Worm (Caenorhabditis elegans) whole organism, early embryonic: ENCODE data around the gene Y94A7B.11.

Experiments used
- B0310.2 ChIP-seq: sonication (generic microtip); optimal IDR thresholded peaks from 2 replicates; lab custom pipeline; 2016; ENCODE audit warnings: mild to moderate bottlenecking, missing genetic modification characterization, missing compliant biosample characterization
- F13C5.2 ChIP-seq: sonication (generic microtip); optimal IDR thresholded peaks from 2 replicates; lab custom pipeline; 2017; ENCODE audit warnings: mild to moderate bottlenecking, missing genetic modification characterization, inconsistent platforms, missing compliant biosample characterization
- aly-1 ChIP-seq: sonication (generic microtip); optimal IDR thresholded peaks from 2 replicates; lab custom pipeline; 2016; ENCODE audit warnings: missing genetic modification characterization, missing compliant biosample characterization
- ama-1 ChIP-seq: fragments of 150-350 bp; optimal IDR thresholded peaks from 2 replicates; lab custom pipeline; 2014
- ceh-36 ChIP-seq: sonication (generic microtip); optimal IDR thresholded peaks from 2 replicates; lab custom pipeline; 2016; ENCODE audit warnings: missing genetic modification characterization, inconsistent platforms, missing compliant biosample characterization
- ets-7 ChIP-seq: sonication (generic microtip); optimal IDR thresholded peaks from 2 replicates; lab custom pipeline; 2016; ENCODE audit warnings: missing genotype, missing genetic modification characterization, missing compliant biosample characterization
- flt-1 ChIP-seq: fragments of 200-800 bp; sonication (Bioruptor generic); IDR thresholded peaks from 2 replicates; pipeline ENCODE4 v1.3.6; 2022; ENCODE audit warnings: missing genetic modification characterization, missing compliant biosample characterization
- hnd-1 ChIP-seq: sonication (generic microtip); optimal IDR thresholded peaks from 2 replicates; lab custom pipeline; 2016; ENCODE audit warnings: missing genetic modification characterization, missing compliant biosample characterization
- pes-1 ChIP-seq: fragments of 200-800 bp; sonication (Bioruptor generic); IDR thresholded peaks from 2 replicates; pipeline ENCODE4 v1.3.6; 2022; ENCODE audit warnings: missing genetic modification reagents, missing genetic modification characterization, missing compliant biosample characterization
- scrt-1 ChIP-seq: fragments of 200-800 bp; sonication (Bioruptor generic); IDR thresholded peaks from 2 replicates; pipeline ENCODE4 v1.3.6; 2022; ENCODE audit warnings: missing genetic modification characterization, missing compliant biosample characterization
- tbx-11 ChIP-seq: fragments of 200-800 bp; sonication (Bioruptor generic); IDR thresholded peaks from 2 replicates; pipeline ENCODE4 v1.3.6; 2022; ENCODE audit warnings: missing genetic modification characterization, missing compliant biosample characterization

- TF ChIP-seq scrt-1 (GFP tag; lab: Robert Waterston, UW) (no peak), hnd-1 (tag; lab: Kevin White, UChicago) (no peak), F13C5.2 (no peak), aly-1 (tag; lab: Kevin White, UChicago) (no peak), flt-1 (GFP tag; lab: Robert Waterston, UW) (no peak), B0310.2 (tag; lab: Kevin White, UChicago) (no peak), ama-1 (no peak), pes-1 (GFP tag; lab: Robert Waterston, UW) (no peak), ceh-36 (tag; lab: Kevin White, UChicago) (no peak), ets-7 (tag; lab: Kevin White, UChicago) (no peak), tbx-11 (GFP tag; lab: Robert Waterston, UW) (no peak)
These were observed 18.9 kb downstream of the Y94A7B.11 start, which contains the start of gene srab-12 for ce11 chrV:17783542-17783941.
